Worm (Caenorhabditis elegans): ENCODE data around the gene glb-14.

Gene glb-14

DNA sequence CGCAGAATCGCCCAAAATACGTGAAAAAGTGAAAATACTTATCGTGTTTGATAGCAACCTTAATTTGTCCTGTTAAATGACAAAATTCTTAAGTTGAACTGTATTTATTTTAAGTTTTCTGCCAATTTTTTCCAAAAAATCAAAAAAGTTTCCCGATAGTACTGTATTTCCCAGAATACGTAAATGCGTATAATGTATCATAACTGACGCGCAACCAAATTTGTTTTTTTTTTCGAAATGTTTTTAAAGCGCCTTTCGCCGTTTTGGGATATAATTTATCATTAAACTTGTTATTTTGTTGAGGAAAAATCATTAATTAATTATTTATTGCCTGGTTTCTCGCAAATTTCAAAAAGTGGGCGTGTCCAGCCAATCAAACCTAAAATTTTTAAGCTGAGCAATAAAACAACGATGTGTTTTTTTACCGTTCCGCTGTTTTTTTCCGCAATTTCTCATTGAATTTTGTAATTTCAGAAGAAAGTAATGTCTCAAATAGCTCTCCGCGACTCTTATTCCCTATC lies 26.3 kb upstream of the glb-14 start, which contains the start of gene fbxa-95:
Gene fbxa-95 (plus strand): TSS at position 471 of the 521 bp plus-strand sequence.
- TF ChIP-seq zfp-3 (GFP tag; conservative IDR thresholded peaks at IDR 0.05): no peak
- 0 out of 2 replicates have a peak, but pooled peaks have one; percentile 11 for TF ChIP-seq Y48G9A.11 (GFP tag; IDR thresholded peaks at IDR 0.05)
- TF ChIP-seq aha-1 (tag): peak; percentile 55

DNA sequence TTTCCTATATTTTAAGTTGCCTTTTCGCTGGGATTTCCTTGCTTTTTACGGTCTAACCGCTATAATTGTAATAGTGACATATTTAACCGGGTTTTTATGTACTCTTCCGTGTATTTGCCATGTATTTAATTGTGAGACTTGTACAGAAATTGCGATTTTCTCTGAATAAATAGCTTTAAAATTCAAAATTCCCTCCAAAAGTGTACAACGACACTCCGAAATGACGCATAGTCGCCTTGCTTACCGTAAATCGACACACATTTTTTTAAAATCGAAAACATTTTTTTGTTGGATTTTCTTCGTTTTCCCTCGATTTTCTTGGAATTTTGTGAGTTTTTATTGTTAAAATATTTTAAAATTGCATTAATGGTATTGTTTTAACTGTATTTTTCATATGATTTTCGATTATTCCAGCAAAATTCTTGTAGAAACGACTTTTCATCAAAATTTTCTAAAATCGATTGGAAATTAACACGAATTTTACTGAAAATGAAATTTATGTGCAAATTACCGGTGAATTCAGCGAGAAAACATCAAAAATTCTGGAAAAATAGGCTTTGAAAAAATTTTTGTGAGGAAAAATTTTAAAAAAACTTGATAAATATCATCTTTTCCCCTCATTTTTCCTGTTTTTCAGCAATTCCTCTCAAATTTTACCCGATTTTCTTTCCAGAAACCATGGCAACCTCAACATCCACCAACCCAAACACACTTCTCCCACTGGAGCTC lies 25.1 kb upstream of the glb-14 start, which contains the start of gene lsm-5:
Gene lsm-5 (plus strand): TSS at position 679 of the 729 bp plus-strand sequence.
- TF ChIP-seq lin-1 (GFP tag; IDR thresholded peaks at IDR 0.05): no peak
- TF ChIP-seq lir-3 (tag; optimal IDR thresholded peaks at IDR 0.05): no peak
- TF ChIP-seq F26F4.8 (GFP tag; conservative IDR thresholded peaks at IDR 0.05): no peak
- no peak for TF ChIP-seq nhr-42 (GFP tag; IDR thresholded peaks at IDR 0.05)
- TF ChIP-seq ctbp-1 (GFP tag; IDR thresholded peaks at IDR 0.05): no peak
- no peak for TF ChIP-seq lim-7 (GFP tag; IDR thresholded peaks at IDR 0.05)
- no peak for TF ChIP-seq lin-15B (tag; optimal IDR thresholded peaks at IDR 0.05)
- TF ChIP-seq ZK337.2 (GFP tag; IDR thresholded peaks at IDR 0.05): no peak
- TF ChIP-seq snpc-1.2 (GFP tag; IDR thresholded peaks at IDR 0.05): no peak
- no peak for TF ChIP-seq F49E8.2 (tag; optimal IDR thresholded peaks at IDR 0.05; ENCODE audit: borderline replicate concordance)
- no peak for TF ChIP-seq pqm-1 (tag; optimal IDR thresholded peaks at IDR 0.05)
- no peak for TF ChIP-seq ceh-20 (GFP tag; IDR thresholded peaks at IDR 0.05)
- peak; percentile 40 for TF ChIP-seq nhr-6 (tag; optimal IDR thresholded peaks at IDR 0.05)
- no peak for TF ChIP-seq madf-9 (GFP tag; conservative IDR thresholded peaks at IDR 0.05)
- TF ChIP-seq Y75B8A.6 (GFP tag; IDR thresholded peaks at IDR 0.05): no peak
- TF ChIP-seq vab-7 (GFP tag; IDR thresholded peaks at IDR 0.05): no peak
- no peak for TF ChIP-seq nhr-41 (GFP tag; IDR thresholded peaks at IDR 0.05)
- no peak for TF ChIP-seq zfp-3 (GFP tag; conservative IDR thresholded peaks at IDR 0.05)
- no peak for TF ChIP-seq F37D6.2 (tag; optimal IDR thresholded peaks at IDR 0.05)
- no peak for TF ChIP-seq ceh-82 (tag; optimal IDR thresholded peaks at IDR 0.05)
- no peak for TF ChIP-seq ztf-7 (tag; optimal IDR thresholded peaks at IDR 0.05)
- TF ChIP-seq nhr-10 (tag; optimal IDR thresholded peaks at IDR 0.05): peak; percentile 85
- TF ChIP-seq set-16 (GFP tag; IDR thresholded peaks at IDR 0.05): no peak
- TF ChIP-seq T20F7.1 (GFP tag; optimal IDR thresholded peaks at IDR 0.05): peak; percentile 96
- TF ChIP-seq zag-1 (tag; optimal IDR thresholded peaks at IDR 0.05): no peak
- TF ChIP-seq dve-1 (tag; optimal IDR thresholded peaks at IDR 0.05; ENCODE audit: insufficient read depth): peak; percentile 11
- TF ChIP-seq php-3 (GFP tag; IDR thresholded peaks at IDR 0.05): no peak
- TF ChIP-seq mxl-2 (GFP tag; conservative IDR thresholded peaks at IDR 0.05): no peak
- no peak for TF ChIP-seq egl-27 (tag; optimal IDR thresholded peaks at IDR 0.05)
- no peak for TF ChIP-seq gei-8 (GFP tag; optimal IDR thresholded peaks at IDR 0.05)
- TF ChIP-seq nhr-77 (tag; optimal IDR thresholded peaks at IDR 0.05): peak; percentile 56
- no peak for TF ChIP-seq daf-8 (GFP tag; IDR thresholded peaks at IDR 0.05)
- TF ChIP-seq nhr-25 (tag; optimal IDR thresholded peaks at IDR 0.05; ENCODE audit: borderline replicate concordance, insufficient read depth): no peak
- TF ChIP-seq dmd-6 (GFP tag; IDR thresholded peaks at IDR 0.05): no peak
- TF ChIP-seq duxl-1 (tag; optimal IDR thresholded peaks at IDR 0.05; ENCODE audit: poor library complexity): no peak
- no peak for TF ChIP-seq lin-39 (tag; optimal IDR thresholded peaks at IDR 0.05)
- no peak for TF ChIP-seq spr-1 (tag; optimal IDR thresholded peaks at IDR 0.05)
- TF ChIP-seq dpl-1 (GFP tag; optimal IDR thresholded peaks at IDR 0.05): peak; percentile 93
- TF ChIP-seq arid-1 (GFP tag; conservative IDR thresholded peaks at IDR 0.05): no peak
- TF ChIP-seq lin-29 (GFP tag; IDR thresholded peaks at IDR 0.05): no peak
- no peak for TF ChIP-seq jun-1 (tag; optimal IDR thresholded peaks at IDR 0.05)
- no peak for TF ChIP-seq mxl-3 (GFP tag; optimal IDR thresholded peaks at IDR 0.05)
- TF ChIP-seq zfp-2 (tag; optimal IDR thresholded peaks at IDR 0.05): no peak
- peak; percentile 94 for TF ChIP-seq ama-1 (optimal IDR thresholded peaks at IDR 0.05)
- TF ChIP-seq mdl-1 (tag; optimal IDR thresholded peaks at IDR 0.05): no peak
- TF ChIP-seq hlh-30 (tag; optimal IDR thresholded peaks at IDR 0.05; ENCODE audit: insufficient read depth): peak; percentile 46
